Fruit fly (Drosophila melanogaster) whole organism, embryonic: ENCODE measurements around the gene HisCl1.

Experiments used
- ATbp ChIP-seq: fragments of 200-800 bp; sonication (Bioruptor generic); optimal IDR thresholded peaks from 2 replicates; lab custom pipeline; 2017; ENCODE audit warnings: missing biosample characterization, mild to moderate bottlenecking, missing genetic modification characterization, missing genetic modification reagents
- B-H2 ChIP-seq: fragments of 200-800 bp; sonication (Bioruptor generic); optimal IDR thresholded peaks from 2 replicates; lab custom pipeline; 2018; ENCODE audit warnings: missing biosample characterization, mild to moderate bottlenecking, missing genetic modification characterization
- CG10209 ChIP-seq: fragments of 200-800 bp; sonication (Bioruptor generic); optimal IDR thresholded peaks from 3 replicates; lab custom pipeline; 2017; ENCODE audit warnings: missing biosample characterization, mild to moderate bottlenecking, missing genetic modification characterization, missing genetic modification reagents
- CG10462 ChIP-seq: fragments of 200-800 bp; sonication (Bioruptor generic); optimal IDR thresholded peaks from 2 replicates; lab custom pipeline; 2016; ENCODE audit warnings: missing biosample characterization, missing genetic modification characterization
- CG10543 ChIP-seq: fragments of 200-800 bp; sonication (Bioruptor generic); optimal IDR thresholded peaks from 3 replicates; lab custom pipeline; 2017; ENCODE audit warnings: missing biosample characterization, mild to moderate bottlenecking, missing genetic modification characterization, moderate library complexity
- CG10654 ChIP-seq: fragments of 200-800 bp; sonication (Bioruptor generic); optimal IDR thresholded peaks from 2 replicates; lab custom pipeline; 2016; ENCODE audit warnings: missing biosample characterization, missing genetic modification characterization
- CG11456 ChIP-seq: fragments of 200-800 bp; sonication (Bioruptor generic); IDR thresholded peaks from 3 replicates; pipeline ENCODE4 v1.3.6; 2022; ENCODE audit warnings: missing biosample characterization, missing genetic modification characterization
- CG12299 ChIP-seq: fragments of 200-800 bp; sonication (Bioruptor generic); optimal IDR thresholded peaks from 2 replicates; lab custom pipeline; 2018; ENCODE audit warnings: missing biosample characterization, mild to moderate bottlenecking, missing genetic modification characterization
- CG13123 ChIP-seq: fragments of 200-800 bp; sonication (Bioruptor generic); optimal IDR thresholded peaks from 2 replicates; lab custom pipeline; 2016; ENCODE audit warnings: missing biosample characterization, missing genetic modification characterization
- CG14710 ChIP-seq: fragments of 200-800 bp; sonication (Bioruptor generic); optimal IDR thresholded peaks from 3 replicates; lab custom pipeline; 2019; ENCODE audit warnings: missing biosample characterization, mild to moderate bottlenecking, missing genetic modification characterization, moderate library complexity
- CG15601 ChIP-seq: fragments of 200-800 bp; sonication (Bioruptor generic); optimal IDR thresholded peaks from 3 replicates; lab custom pipeline; 2019; ENCODE audit warnings: missing biosample characterization, mild to moderate bottlenecking, missing genetic modification characterization, moderate library complexity
- CG18262 ChIP-seq: fragments of 200-800 bp; optimal IDR thresholded peaks from 3 replicates; lab custom pipeline; 2019; ENCODE audit warnings: missing biosample characterization, mild to moderate bottlenecking, missing genetic modification characterization, moderate library complexity
- CG2199 ChIP-seq: fragments of 200-800 bp; sonication (Bioruptor generic); IDR thresholded peaks from 3 replicates; pipeline ENCODE4 v1.3.6; 2022; ENCODE audit warnings: missing biosample characterization, missing genetic modification characterization
- CG30431 ChIP-seq: fragments of 200-800 bp; sonication (Bioruptor generic); optimal IDR thresholded peaks from 2 replicates; lab custom pipeline; 2017; ENCODE audit warnings: missing biosample characterization, missing genetic modification characterization
- CG31441 ChIP-seq: fragments of 200-800 bp; sonication (Bioruptor generic); IDR thresholded peaks from 2 replicates; pipeline ENCODE4 v1.3.6; 2022; ENCODE audit warnings: missing biosample characterization, missing genetic modification characterization
- CG32767 ChIP-seq: fragments of 200-800 bp; sonication (Bioruptor generic); IDR thresholded peaks from 2 replicates; pipeline ENCODE4 v1.3.6; 2022; ENCODE audit warnings: missing biosample characterization, missing genetic modification characterization
- CG3281 ChIP-seq: fragments of 200-800 bp; sonication (Bioruptor generic); optimal IDR thresholded peaks from 3 replicates; lab custom pipeline; 2017; ENCODE audit warnings: missing biosample characterization, mild to moderate bottlenecking, missing genetic modification characterization
- CG4360 ChIP-seq: fragments of 200-800 bp; sonication (Bioruptor generic); IDR thresholded peaks from 2 replicates; pipeline ENCODE4 v1.3.6; 2022; ENCODE audit warnings: missing biosample characterization, missing genetic modification characterization
- CG7556 ChIP-seq: fragments of 200-800 bp; sonication (Bioruptor generic); optimal IDR thresholded peaks from 2 replicates; lab custom pipeline; 2017; ENCODE audit warnings: missing biosample characterization, mild to moderate bottlenecking, missing genetic modification characterization
- CG7987 ChIP-seq: fragments of 200-800 bp; sonication (Bioruptor generic); optimal IDR thresholded peaks from 2 replicates; lab custom pipeline; 2018; ENCODE audit warnings: missing biosample characterization, mild to moderate bottlenecking, missing genetic modification characterization, moderate library complexity
- CG8944 ChIP-seq: fragments of 200-800 bp; sonication (Bioruptor generic); optimal IDR thresholded peaks from 3 replicates; lab custom pipeline; 2016; ENCODE audit warnings: missing biosample characterization, missing genetic modification characterization
- CG9215 ChIP-seq: fragments of 200-800 bp; sonication (Bioruptor generic); IDR thresholded peaks from 2 replicates; pipeline ENCODE4 v1.3.6; 2022; ENCODE audit warnings: missing biosample characterization, missing genetic modification characterization
- Dfd ChIP-seq, 2 experiments: fragments of >200 bp; optimal IDR thresholded peaks; 2 replicates each; lab custom pipeline; 2017; ENCODE audit warnings: missing biosample characterization in 2 of 2, missing genetic modification characterization in 2 of 2
- Dp ChIP-seq: fragments of 200-800 bp; sonication (Bioruptor generic); optimal IDR thresholded peaks from 2 replicates; lab custom pipeline; 2018; ENCODE audit warnings: missing biosample characterization, mild to moderate bottlenecking, missing genetic modification characterization, moderate library complexity
- Hand ChIP-seq: fragments of 200-800 bp; sonication (Bioruptor generic); optimal IDR thresholded peaks from 2 replicates; lab custom pipeline; 2017; ENCODE audit warnings: mild to moderate bottlenecking, missing biosample characterization, missing genetic modification reagents, missing genetic modification characterization
- Hr78 ChIP-seq, 2 experiments: fragments of 200-800 bp in 1 of 2; fragments of >200 bp in 1 of 2; sonication (Bioruptor generic) in 1 of 2; optimal IDR thresholded peaks; 2 replicates each; lab custom pipeline; 2017 to 2019; ENCODE audit warnings: missing biosample characterization in 2 of 2, missing genetic modification characterization in 2 of 2, mild to moderate bottlenecking in 1 of 2, moderate library complexity in 1 of 2
- Jarid2 ChIP-seq: fragments of 200-800 bp; sonication (Bioruptor generic); optimal IDR thresholded peaks from 3 replicates; lab custom pipeline; 2017; ENCODE audit warnings: mild to moderate bottlenecking, missing biosample characterization, missing genetic modification reagents, missing genetic modification characterization
- Kr ChIP-seq: fragments of 200-800 bp; sonication (Bioruptor generic); optimal IDR thresholded peaks from 2 replicates; lab custom pipeline; 2017; ENCODE audit warnings: missing biosample characterization, mild to moderate bottlenecking, missing genetic modification characterization
- Max ChIP-seq: fragments of 200-800 bp; sonication (Bioruptor generic); optimal IDR thresholded peaks from 2 replicates; lab custom pipeline; 2016; ENCODE audit warnings: missing biosample characterization, mild to moderate bottlenecking, missing genetic modification characterization
- PHDP ChIP-seq: fragments of 200-800 bp; sonication (Bioruptor generic); optimal IDR thresholded peaks from 3 replicates; lab custom pipeline; 2018; ENCODE audit warnings: missing biosample characterization, mild to moderate bottlenecking, missing genetic modification characterization, moderate library complexity
- Sox100B ChIP-seq: fragments of 200-800 bp; sonication (Bioruptor generic); optimal IDR thresholded peaks from 3 replicates; lab custom pipeline; 2018; ENCODE audit warnings: missing biosample characterization, mild to moderate bottlenecking, missing genetic modification characterization
- TFAM ChIP-seq: fragments of 200-800 bp; sonication (Bioruptor generic); optimal IDR thresholded peaks from 2 replicates; lab custom pipeline; 2017; ENCODE audit warnings: missing biosample characterization, missing genetic modification characterization, inconsistent platforms
- Taf1 ChIP-seq: fragments of 200-800 bp; sonication (Bioruptor generic); IDR thresholded peaks from 2 replicates; pipeline ENCODE4 v1.3.6; 2022; ENCODE audit warnings: missing biosample characterization, missing genetic modification characterization
- bowl ChIP-seq: fragments of 200-800 bp; sonication (Bioruptor generic); IDR thresholded peaks from 2 replicates; pipeline ENCODE4 v1.3.6; 2022; ENCODE audit warnings: missing biosample characterization, missing genetic modification characterization
- chif ChIP-seq, 2 experiments: fragments of 200-800 bp; sonication (Bioruptor generic); optimal IDR thresholded peaks; 3 replicates each; lab custom pipeline; 2016; ENCODE audit warnings: missing biosample characterization in 2 of 2, missing genetic modification characterization in 2 of 2
- chn ChIP-seq: fragments of 200-800 bp; sonication (Bioruptor generic); optimal IDR thresholded peaks from 2 replicates; lab custom pipeline; 2016; ENCODE audit warnings: missing biosample characterization, missing genetic modification characterization
- ci ChIP-seq: fragments of 200-800 bp; sonication (Bioruptor generic); IDR thresholded peaks from 3 replicates; pipeline ENCODE4 v1.3.6; 2022; ENCODE audit warnings: missing biosample characterization, missing genetic modification characterization
- cwo ChIP-seq: fragments of 200-800 bp; sonication (Bioruptor generic); optimal IDR thresholded peaks from 3 replicates; lab custom pipeline; 2017; ENCODE audit warnings: missing biosample characterization, missing genetic modification characterization, mild to moderate bottlenecking, moderate library complexity, missing genetic modification reagents
- danr ChIP-seq: fragments of 200-800 bp; sonication (Bioruptor generic); IDR thresholded peaks from 2 replicates; pipeline ENCODE4 v1.3.6; 2022; ENCODE audit warnings: missing biosample characterization, missing genetic modification characterization
- dysf ChIP-seq: fragments of 200-800 bp; sonication (Bioruptor generic); IDR thresholded peaks from 3 replicates; pipeline ENCODE4 v1.3.6; 2022; ENCODE audit warnings: missing biosample characterization, missing genetic modification characterization
- ftz-f1 ChIP-seq: fragments of 200-800 bp; sonication (Bioruptor generic); optimal IDR thresholded peaks from 2 replicates; lab custom pipeline; 2016; ENCODE audit warnings: missing biosample characterization, missing genetic modification characterization
- grau ChIP-seq: fragments of 200-800 bp; optimal IDR thresholded peaks from 3 replicates; lab custom pipeline; 2019; ENCODE audit warnings: missing biosample characterization, mild to moderate bottlenecking, missing genetic modification characterization, moderate library complexity
- grn ChIP-seq: fragments of 200-800 bp; sonication (Bioruptor generic); optimal IDR thresholded peaks from 3 replicates; lab custom pipeline; 2017; ENCODE audit warnings: missing biosample characterization, missing genetic modification characterization
- hbn ChIP-seq: fragments of 200-800 bp; sonication (Bioruptor generic); IDR thresholded peaks from 2 replicates; pipeline ENCODE4 v1.3.6; 2022; ENCODE audit warnings: missing biosample characterization, missing genetic modification characterization; ENCODE audit not compliant: partially characterized antibody
- mam ChIP-seq: fragments of 200-800 bp; sonication (Bioruptor generic); optimal IDR thresholded peaks from 3 replicates; lab custom pipeline; 2016; ENCODE audit warnings: missing biosample characterization, missing genetic modification characterization
- nerfin-2 ChIP-seq: fragments of 200-800 bp; sonication (Bioruptor generic); IDR thresholded peaks from 2 replicates; pipeline ENCODE4 v1.3.6; 2022; ENCODE audit warnings: missing biosample characterization, missing genetic modification characterization; ENCODE audit not compliant: partially characterized antibody
- org-1 ChIP-seq: fragments of 200-800 bp; sonication (Bioruptor generic); optimal IDR thresholded peaks from 2 replicates; lab custom pipeline; 2017; ENCODE audit warnings: missing biosample characterization, missing genetic modification characterization
- repo ChIP-seq: fragments of 200-800 bp; sonication (Bioruptor generic); optimal IDR thresholded peaks from 2 replicates; lab custom pipeline; 2016; ENCODE audit warnings: missing biosample characterization, missing genetic modification characterization
- tna ChIP-seq: fragments of 200-800 bp; sonication (Bioruptor generic); IDR thresholded peaks from 2 replicates; pipeline ENCODE4 v1.3.6; 2022; ENCODE audit warnings: missing biosample characterization, missing genetic modification characterization; ENCODE audit not compliant: partially characterized antibody
- tup ChIP-seq: fragments of 200-800 bp; sonication (Bioruptor generic); optimal IDR thresholded peaks from 2 replicates; lab custom pipeline; 2016; ENCODE audit warnings: missing biosample characterization, mild to moderate bottlenecking, missing genetic modification characterization, moderate library complexity
- vnd ChIP-seq: fragments of 200-800 bp; sonication (Bioruptor generic); IDR thresholded peaks from 3 replicates; pipeline ENCODE4 v1.3.6; 2022; ENCODE audit warnings: missing biosample characterization, missing genetic modification characterization; ENCODE audit not compliant: partially characterized antibody

The HisCl1 gene

DNA sequence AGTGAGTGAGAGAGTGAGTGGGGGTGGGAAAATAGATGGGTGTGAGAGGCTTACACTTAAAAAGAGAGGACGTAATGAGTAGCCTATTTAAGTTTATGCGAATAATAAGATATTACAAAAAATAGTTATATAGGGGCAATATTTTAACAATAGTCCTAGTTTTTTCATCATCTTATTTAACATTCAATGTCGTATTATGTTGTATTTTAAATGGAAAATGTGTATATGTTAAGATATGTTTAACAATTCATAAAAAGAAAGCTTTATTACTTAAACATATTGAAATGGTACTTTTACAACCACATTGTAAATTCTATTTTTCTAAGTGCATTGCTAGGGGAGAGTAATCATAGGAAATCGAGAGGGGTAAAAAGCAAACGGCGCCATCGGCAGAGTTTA lies 13.0 kb upstream of the HisCl1 start (continued):
- TF ChIP-seq hbn (GFP tag; lab: Robert Waterston, UW) (no peak), repo (no peak), grau (tag; lab: Kevin White, UChicago) (peak; percentile 86), chif (GFP tag; optimal IDR thresholded peaks at IDR 0.05; lab: Kevin White, UChicago) (peak in 1 of 2 experiments; percentile 55), CG2199 (GFP tag; lab: Robert Waterston, UW) (no peak), org-1 (GFP tag; lab: Kevin White, UChicago) (peak; percentile 52), CG13123 (GFP tag; lab: Kevin White, UChicago) (peak; percentile 6), chn (GFP tag; lab: Kevin White, UChicago) (no peak), nerfin-2 (GFP tag; lab: Robert Waterston, UW) (no peak), dysf (peak; percentile 72), CG10462 (GFP tag; lab: Kevin White, UChicago) (peak; percentile 4), Jarid2 (GFP tag; lab: Kevin White, UChicago) (no peak), bowl (no peak), CG31441 (GFP tag; lab: Robert Waterston, UW) (peak; percentile 82), CG12299 (tag; lab: Kevin White, UChicago) (peak; percentile 75), Dp (no peak), Sox100B (GFP tag; lab: Kevin White, UChicago) (peak; percentile 80), CG4360 (GFP tag; lab: Robert Waterston, UW) (no peak), tup (GFP tag; lab: Kevin White, UChicago) (no peak), vnd (no peak), danr (GFP tag; lab: Robert Waterston, UW) (no peak), CG11456 (GFP tag; lab: Robert Waterston, UW) (no peak), tna (GFP tag; lab: Robert Waterston, UW) (no peak), CG10209 (GFP tag; lab: Kevin White, UChicago) (peak; percentile 79), ftz-f1 (GFP tag; lab: Kevin White, UChicago) (no peak), CG14710 (tag; lab: Kevin White, UChicago) (peak; percentile 83), CG9215 (GFP tag; lab: Robert Waterston, UW) (peak; percentile 54; the same call in 1 of the 2 replicates), CG15601 (tag; lab: Kevin White, UChicago) (peak; percentile 75), CG30431 (GFP tag; lab: Kevin White, UChicago) (no peak), CG7556 (GFP tag; lab: Kevin White, UChicago) (peak; percentile 92), CG7987 (GFP tag; lab: Kevin White, UChicago) (no peak), CG3281 (GFP tag; lab: Kevin White, UChicago) (peak; percentile 72), Hand (GFP tag; lab: Kevin White, UChicago) (peak; percentile 70), Hr78 (GFP tag; optimal IDR thresholded peaks at IDR 0.05; lab: Kevin White, UChicago) (peak in 1 of 2 experiments; percentile 53), CG10543 (peak; percentile 75), cwo (GFP tag; lab: Kevin White, UChicago) (peak; percentile 77), CG8944 (GFP tag; lab: Kevin White, UChicago) (peak; percentile 1), CG10654 (GFP tag; lab: Kevin White, UChicago) (peak; percentile 33), CG18262 (peak; percentile 87), Taf1 (GFP tag; lab: Robert Waterston, UW) (no peak), Kr (GFP tag; lab: Kevin White, UChicago) (no peak), ci (GFP tag; lab: Robert Waterston, UW) (no peak), B-H2 (GFP tag; lab: Kevin White, UChicago) (peak; percentile 61), grn (GFP tag; lab: Kevin White, UChicago) (no peak), Max (no peak), CG32767 (GFP tag; lab: Robert Waterston, UW) (peak; percentile 48; the same call in 1 of the 2 replicates), ATbp (GFP tag; lab: Kevin White, UChicago) (peak; percentile 41), Dfd (GFP tag; optimal IDR thresholded peaks at IDR 0.05; lab: Kevin White, UChicago) (no peak), PHDP (tag; lab: Kevin White, UChicago) (peak; percentile 80), TFAM (GFP tag; lab: Kevin White, UChicago) (no peak), mam (GFP tag; lab: Kevin White, UChicago) (peak; percentile 39)
